Worm (Caenorhabditis elegans) whole organism, L3 larva: ENCODE data around the gene T01C3.2.

Source experiments
- R02D3.7 ChIP-seq: fragments of 150-350 bp; optimal IDR thresholded peaks from 2 replicates; lab custom pipeline; 2014; ENCODE audit warnings: missing biosample characterization, missing genetic modification characterization
- ama-1 ChIP-seq: fragments of 150-350 bp; optimal IDR thresholded peaks from 2 replicates; lab custom pipeline; 2018
- ceh-16 ChIP-seq: sonication (generic microtip); optimal IDR thresholded peaks from 2 replicates; lab custom pipeline; 2017; ENCODE audit warnings: missing biosample characterization, missing genetic modification characterization
- ceh-28 ChIP-seq: fragments of 150-350 bp; optimal IDR thresholded peaks from 2 replicates; lab custom pipeline; 2014; ENCODE audit warnings: missing biosample characterization, missing genetic modification reagents, missing genetic modification characterization
- ceh-9 ChIP-seq: sonication (generic microtip); optimal IDR thresholded peaks from 2 replicates; lab custom pipeline; 2018; ENCODE audit warnings: missing biosample characterization, missing genetic modification characterization
- egl-27 ChIP-seq: sonication (generic microtip); optimal IDR thresholded peaks from 4 replicates; lab custom pipeline; 2017; ENCODE audit warnings: missing biosample characterization, missing genetic modification reagents, missing genetic modification characterization
- egl-5 ChIP-seq: fragments of 150-350 bp; optimal IDR thresholded peaks from 2 replicates; lab custom pipeline; 2017; ENCODE audit warnings: missing biosample characterization, missing genetic modification reagents, missing genetic modification characterization, inconsistent platforms
- elt-1 ChIP-seq: fragments of 150-350 bp; optimal IDR thresholded peaks from 2 replicates; lab custom pipeline; 2014; ENCODE audit warnings: missing biosample characterization, missing genetic modification characterization
- elt-2 ChIP-seq: sonication (generic microtip); optimal IDR thresholded peaks from 2 replicates; lab custom pipeline; 2016; ENCODE audit warnings: missing genetic modification reagents, mild to moderate bottlenecking, missing genetic modification characterization, missing compliant biosample characterization
- elt-3 ChIP-seq, 3 experiments: fragments of 150-350 bp in 1 of 3; sonication (generic microtip) in 2 of 3; optimal IDR thresholded peaks; 2 replicates in 2 of 3; 4 replicates in 1 of 3; lab custom pipeline; 2014 to 2017; ENCODE audit warnings: missing biosample characterization in 3 of 3, missing genetic modification characterization in 3 of 3
- fkh-10 ChIP-seq: sonication (generic microtip); optimal IDR thresholded peaks from 2 replicates; lab custom pipeline; 2017; ENCODE audit warnings: missing biosample characterization, missing genetic modification reagents, missing genetic modification characterization
- fkh-2 ChIP-seq: fragments of 150-350 bp; optimal IDR thresholded peaks from 2 replicates; lab custom pipeline; 2014; ENCODE audit warnings: missing biosample characterization, missing genetic modification reagents, missing genetic modification characterization
- fos-1 ChIP-seq: fragments of 150-350 bp; optimal IDR thresholded peaks from 2 replicates; lab custom pipeline; 2014; ENCODE audit warnings: missing biosample characterization, missing genetic modification characterization
- hmg-11 ChIP-seq: sonication (generic microtip); optimal IDR thresholded peaks from 2 replicates; lab custom pipeline; 2016; ENCODE audit warnings: missing genetic modification characterization, missing compliant biosample characterization
- jun-1 ChIP-seq: fragments of 150-350 bp; optimal IDR thresholded peaks from 2 replicates; lab custom pipeline; 2014; ENCODE audit warnings: missing biosample characterization, missing genetic modification reagents, missing genetic modification characterization
- lin-15B ChIP-seq: fragments of 150-350 bp; optimal IDR thresholded peaks from 2 replicates; lab custom pipeline; 2014; ENCODE audit warnings: missing biosample characterization, missing genetic modification characterization
- lin-39 ChIP-seq: fragments of 150-350 bp; optimal IDR thresholded peaks from 2 replicates; lab custom pipeline; 2018; ENCODE audit warnings: missing biosample characterization, missing genetic modification reagents, missing genetic modification characterization
- lsy-12 ChIP-seq: sonication (generic microtip); optimal IDR thresholded peaks from 2 replicates; lab custom pipeline; 2016; ENCODE audit warnings: mild to moderate bottlenecking, missing genetic modification characterization, missing compliant biosample characterization
- mml-1 ChIP-seq: fragments of 150-350 bp; sonication (generic microtip); optimal IDR thresholded peaks from 3 replicates; lab custom pipeline; 2014; ENCODE audit warnings: missing biosample characterization, missing genetic modification characterization
- nfya-1 ChIP-seq: sonication (generic microtip); optimal IDR thresholded peaks from 2 replicates; lab custom pipeline; 2017; ENCODE audit warnings: missing genetic modification characterization, mild to moderate bottlenecking, missing compliant biosample characterization, antibody characterized with exemption, moderate library complexity; ENCODE audit not compliant: insufficient read depth
- nhr-11 ChIP-seq: fragments of 150-350 bp; optimal IDR thresholded peaks from 2 replicates; lab custom pipeline; 2014; ENCODE audit warnings: missing biosample characterization, missing genetic modification characterization
- nhr-23 ChIP-seq: fragments of 150-350 bp; optimal IDR thresholded peaks from 2 replicates; lab custom pipeline; 2014; ENCODE audit warnings: missing biosample characterization, missing genetic modification reagents, missing genetic modification characterization
- nhr-237 ChIP-seq: fragments of 150-350 bp; optimal IDR thresholded peaks from 2 replicates; lab custom pipeline; 2014; ENCODE audit warnings: missing biosample characterization, missing genetic modification characterization
- nhr-28 ChIP-seq: fragments of 150-350 bp; optimal IDR thresholded peaks from 2 replicates; lab custom pipeline; 2014; ENCODE audit warnings: missing biosample characterization, missing genetic modification characterization
- nhr-77 ChIP-seq: fragments of 150-350 bp; optimal IDR thresholded peaks from 2 replicates; lab custom pipeline; 2014; ENCODE audit warnings: missing biosample characterization, missing genetic modification characterization
- pha-4 ChIP-seq: fragments of 150-350 bp; optimal IDR thresholded peaks from 2 replicates; lab custom pipeline; 2014; ENCODE audit warnings: missing biosample characterization, missing genetic modification reagents, missing genetic modification characterization
- pqm-1 ChIP-seq: fragments of 150-350 bp; optimal IDR thresholded peaks from 2 replicates; lab custom pipeline; 2017; ENCODE audit warnings: missing biosample characterization, missing genetic modification characterization, inconsistent platforms
- sea-2 ChIP-seq: fragments of 150-350 bp; sonication (generic microtip); optimal IDR thresholded peaks from 4 replicates; lab custom pipeline; 2014; ENCODE audit warnings: missing biosample characterization, missing genetic modification reagents, missing genetic modification characterization
- unc-39 ChIP-seq: sonication (generic microtip); optimal IDR thresholded peaks from 4 replicates; lab custom pipeline; 2017; ENCODE audit warnings: missing biosample characterization, missing genetic modification characterization
- zag-1 ChIP-seq: fragments of 150-350 bp; optimal IDR thresholded peaks from 2 replicates; lab custom pipeline; 2014; ENCODE audit warnings: missing biosample characterization, missing genetic modification characterization
- ztf-11 ChIP-seq: fragments of 150-350 bp; optimal IDR thresholded peaks from 2 replicates; lab custom pipeline; 2014; ENCODE audit warnings: missing biosample characterization, missing genetic modification characterization
- ztf-4 ChIP-seq: fragments of 150-350 bp; optimal IDR thresholded peaks from 2 replicates; lab custom pipeline; 2014; ENCODE audit warnings: missing biosample characterization, missing genetic modification characterization

T01C3.2 gene

ce11 chrV:14990843-14991242 is at the start of gene T01C3.2, which contains the start of gene cdt-2:
Gene T01C3.2 (plus strand): TSS chrV:14991168.
Gene cdt-2 (minus strand): TSS chrV:14991126.
- TF ChIP-seq jun-1 (tag; lab: Kevin White, UChicago) (no peak), ceh-28 (tag; lab: Kevin White, UChicago) (no peak), ztf-11 (no peak), pha-4 (tag; lab: Kevin White, UChicago) (peak; percentile 71), egl-27 (tag; lab: Kevin White, UChicago) (no peak), ama-1 (lab: Kevin White, UChicago) (no peak), nhr-23 (tag; lab: Kevin White, UChicago) (peak; percentile 10), R02D3.7 (tag; lab: Kevin White, UChicago) (peak; percentile 91), ceh-9 (tag; lab: Kevin White, UChicago) (no peak), elt-2 (no peak), nhr-28 (tag; lab: Kevin White, UChicago) (no peak), nfya-1 (no peak), elt-3 (tag; optimal IDR thresholded peaks at IDR 0.05; lab: Kevin White, UChicago) (no peak), elt-1 (tag; lab: Kevin White, UChicago) (no peak), lsy-12 (tag; lab: Kevin White, UChicago) (no peak), unc-39 (tag; lab: Kevin White, UChicago) (no peak), lin-15B (tag; lab: Kevin White, UChicago) (peak; percentile 62), fos-1 (tag; lab: Kevin White, UChicago) (no peak)

DNA sequence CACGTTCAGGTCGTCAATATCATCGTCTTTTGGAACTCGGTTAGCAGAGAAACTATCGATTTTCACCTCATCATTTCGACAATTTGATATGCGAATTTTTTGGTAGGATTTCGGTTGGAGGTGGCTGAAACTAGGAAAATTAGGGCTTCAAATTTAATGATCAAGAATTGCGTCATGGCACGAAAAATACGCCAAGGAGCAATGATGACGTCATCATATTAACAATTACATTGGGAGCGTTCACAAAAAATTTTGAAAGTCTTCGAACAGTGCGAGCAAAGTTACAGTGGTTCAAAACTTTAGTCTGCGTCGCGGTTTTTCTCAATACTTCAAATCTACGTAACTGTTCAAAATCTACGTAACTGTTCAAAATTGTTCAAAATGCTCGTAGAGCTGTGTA is 48.1 kb upstream of the T01C3.2 start:
- TF ChIP-seq sea-2 (GFP tag; lab: Kevin White, UChicago) (no peak), pha-4 (tag; lab: Kevin White, UChicago) (no peak), hmg-11 (no peak), jun-1 (tag; lab: Kevin White, UChicago) (no peak), ceh-9 (tag; lab: Kevin White, UChicago) (no peak), egl-5 (no peak), ceh-16 (tag; lab: Kevin White, UChicago) (no peak), ceh-28 (tag; lab: Kevin White, UChicago) (no peak), fkh-2 (tag; lab: Kevin White, UChicago) (no peak)
- TF ChIP-seq, all 47 proteins: peak for 0

- TF ChIP-seq pqm-1 (tag; lab: Kevin White, UChicago) = no peak
- peak; percentile 67 for TF ChIP-seq ceh-28 (tag; lab: Kevin White, UChicago)
Measured at ce11 chrV:14943774-14944173, 47.2 kb upstream of the T01C3.2 start.

DNA sequence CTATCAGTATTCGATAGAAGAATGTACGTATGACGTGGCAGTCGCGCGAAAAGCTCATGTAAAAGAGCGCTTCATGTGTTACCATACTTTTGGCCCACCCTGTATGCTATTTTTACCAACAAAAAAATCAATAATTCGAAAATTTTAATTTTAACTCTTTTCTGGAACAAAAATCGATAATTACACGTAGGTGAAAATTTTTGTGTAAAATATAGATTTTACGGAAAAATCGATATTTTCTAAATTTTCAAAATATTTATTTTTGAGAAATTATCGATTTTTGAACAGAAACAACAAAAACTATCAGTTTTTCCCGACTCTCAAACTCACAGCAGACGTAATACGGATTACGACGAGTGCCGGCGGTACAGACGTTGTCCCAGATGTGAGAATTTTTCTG is 45.8 kb upstream of the T01C3.2 start:
- TF ChIP-seq ceh-28 (tag; lab: Kevin White, UChicago) (peak; percentile 46), zag-1 (tag; lab: Kevin White, UChicago) (no peak)
- TF ChIP-seq, all 47 proteins: peak for 1

DNA sequence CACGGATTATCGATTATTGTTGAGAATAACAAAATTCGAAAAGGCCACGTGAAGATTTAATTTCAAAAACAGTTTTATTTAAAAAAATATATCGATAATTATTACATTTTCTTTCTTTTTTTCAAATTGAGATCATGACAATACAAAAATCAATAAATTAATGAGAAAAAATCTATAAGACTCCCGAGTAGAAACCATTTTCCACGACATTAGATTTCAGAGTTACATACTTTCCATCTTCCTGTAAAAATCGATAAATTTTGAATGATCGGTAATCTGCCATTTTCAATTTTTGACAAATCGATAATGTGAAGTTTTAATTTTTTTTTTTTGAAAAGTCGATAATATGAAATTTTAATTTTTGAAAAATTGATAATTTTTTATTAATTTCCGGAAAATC is 45.3 kb upstream of the T01C3.2 start, which contains the start of gene C30G7.3:
C30G7.3 (minus strand) TSS at position 8 of the 400 bp plus-strand sequence.
- TF ChIP-seq ceh-28 (tag; lab: Kevin White, UChicago) = peak; percentile 65
- no peak for TF ChIP-seq jun-1 (tag; lab: Kevin White, UChicago)
- no peak for TF ChIP-seq zag-1 (tag; lab: Kevin White, UChicago)
- TF ChIP-seq fkh-10 (GFP tag; lab: Kevin White, UChicago) = no peak
- no peak for TF ChIP-seq nhr-77

- TF ChIP-seq ceh-28 (tag; lab: Kevin White, UChicago) (no peak), fkh-2 (tag; lab: Kevin White, UChicago) (no peak), unc-39 (tag; lab: Kevin White, UChicago) (no peak), nhr-237 (no peak), ztf-4 (no peak), nhr-77 (no peak), fos-1 (tag; lab: Kevin White, UChicago) (no peak), hmg-11 (no peak), sea-2 (GFP tag; lab: Kevin White, UChicago) (no peak), elt-1 (tag; lab: Kevin White, UChicago) (no peak), lin-15B (tag; lab: Kevin White, UChicago) (no peak), nhr-11 (tag; lab: Kevin White, UChicago) (no peak), ceh-9 (tag; lab: Kevin White, UChicago) (no peak), nhr-28 (tag; lab: Kevin White, UChicago) (no peak), lin-39 (tag; lab: Kevin White, UChicago) (no peak), mml-1 (tag; lab: Kevin White, UChicago) (no peak)
- TF ChIP-seq, all 47 proteins: peak for 0
Measured at ce11 chrV:14947022-14947421, 43.9 kb upstream of the T01C3.2 start, which contains the start of gene C30G7.4. Gene C30G7.4 (minus strand): TSS chrV:14947122.
